Worm (Caenorhabditis elegans) whole organism, mixed stage, embryonic: Measurements from ENCODE around the gene Y17G9B.4.
"Not testable (repeated sequence)": the region's sequence is repeated elsewhere in the genome, so short reads cannot be mapped to it uniquely, and the experiment has no call there.

Experiments
- M03D4.4 ChIP-seq: sonication (generic microtip); optimal IDR thresholded peaks from 2 replicates; lab custom pipeline; 2017; ENCODE audit warnings: mild to moderate bottlenecking, missing genetic modification characterization, missing compliant biosample characterization
- blmp-1 ChIP-seq: fragments of 150-350 bp; optimal IDR thresholded peaks from 2 replicates; lab custom pipeline; 2014; ENCODE audit warnings: missing biosample characterization, missing genetic modification characterization
- ceh-39 ChIP-seq: fragments of 150-350 bp; optimal IDR thresholded peaks from 2 replicates; lab custom pipeline; 2014; ENCODE audit warnings: missing biosample characterization, missing genetic modification characterization
- ceh-43 ChIP-seq: fragments of 200-800 bp; sonication (Bioruptor generic); optimal IDR thresholded peaks from 2 replicates; lab custom pipeline; 2018; ENCODE audit warnings: mild to moderate bottlenecking, missing genetic modification characterization, moderate library complexity, missing compliant biosample characterization
- ceh-83 ChIP-seq: fragments of 200-800 bp; sonication (Bioruptor generic); optimal IDR thresholded peaks from 2 replicates; lab custom pipeline; 2018; ENCODE audit warnings: mild to moderate bottlenecking, missing genetic modification characterization, missing compliant biosample characterization
- ces-1 ChIP-seq: fragments of 150-350 bp; optimal IDR thresholded peaks from 2 replicates; lab custom pipeline; 2014; ENCODE audit warnings: missing biosample characterization, missing genetic modification reagents, missing genetic modification characterization
- cnd-1 ChIP-seq: fragments of 200-800 bp; sonication (Bioruptor generic); optimal IDR thresholded peaks from 2 replicates; lab custom pipeline; 2018; ENCODE audit warnings: mild to moderate bottlenecking, missing genetic modification characterization, missing compliant biosample characterization
- drap-1 ChIP-seq: fragments of 200-800 bp; sonication (Bioruptor generic); optimal IDR thresholded peaks from 3 replicates; lab custom pipeline; 2018; ENCODE audit warnings: mild to moderate bottlenecking, missing genetic modification characterization, missing compliant biosample characterization
- elt-1 ChIP-seq: sonication (generic microtip); optimal IDR thresholded peaks from 2 replicates; lab custom pipeline; 2017; ENCODE audit warnings: missing genetic modification characterization, mild to moderate bottlenecking, missing compliant biosample characterization, antibody characterized with exemption, moderate library complexity, borderline replicate concordance; ENCODE audit not compliant: insufficient read depth
- flh-1 ChIP-seq: fragments of 200-800 bp; sonication (Bioruptor generic); optimal IDR thresholded peaks from 2 replicates; lab custom pipeline; 2018; ENCODE audit warnings: mild to moderate bottlenecking, missing genetic modification characterization, moderate library complexity, missing compliant biosample characterization
- ham-2 ChIP-seq: fragments of 200-800 bp; sonication (Bioruptor generic); optimal IDR thresholded peaks from 2 replicates; lab custom pipeline; 2018; ENCODE audit warnings: mild to moderate bottlenecking, missing genetic modification characterization, missing compliant biosample characterization
- hlh-1 ChIP-seq: fragments of 150-350 bp; optimal IDR thresholded peaks from 2 replicates; lab custom pipeline; 2014; ENCODE audit warnings: missing biosample characterization, missing genetic modification reagents, missing genetic modification characterization
- lsy-2 ChIP-seq: fragments of 150-350 bp; optimal IDR thresholded peaks from 2 replicates; lab custom pipeline; 2014; ENCODE audit warnings: missing biosample characterization, missing genetic modification characterization
- mep-1 ChIP-seq: fragments of 150-350 bp; optimal IDR thresholded peaks from 2 replicates; lab custom pipeline; 2017; ENCODE audit warnings: missing biosample characterization, missing genetic modification reagents, missing genetic modification characterization, inconsistent platforms
- mls-2 ChIP-seq: sonication (generic microtip); optimal IDR thresholded peaks from 2 replicates; lab custom pipeline; 2016; ENCODE audit warnings: mild to moderate bottlenecking, missing genetic modification characterization, moderate library complexity, missing compliant biosample characterization
- nhr-12 ChIP-seq: fragments of 150-350 bp; optimal IDR thresholded peaks from 2 replicates; lab custom pipeline; 2014; ENCODE audit warnings: missing biosample characterization, missing genetic modification characterization
- nhr-2 ChIP-seq: fragments of 150-350 bp; optimal IDR thresholded peaks from 2 replicates; lab custom pipeline; 2014; ENCODE audit warnings: missing biosample characterization, missing genetic modification characterization
- nhr-237 ChIP-seq: fragments of 150-350 bp; optimal IDR thresholded peaks from 2 replicates; lab custom pipeline; 2014; ENCODE audit warnings: missing biosample characterization, missing genetic modification characterization
- sem-2 ChIP-seq: fragments of 200-800 bp; sonication (Bioruptor generic); optimal IDR thresholded peaks from 2 replicates; lab custom pipeline; 2018; ENCODE audit warnings: mild to moderate bottlenecking, missing genetic modification characterization, missing compliant biosample characterization
- snpc-4 ChIP-seq: fragments of 150-350 bp; optimal IDR thresholded peaks from 2 replicates; lab custom pipeline; 2014; ENCODE audit warnings: missing biosample characterization, missing genetic modification characterization
- sptf-1 ChIP-seq: sonication (generic microtip); optimal IDR thresholded peaks from 2 replicates; lab custom pipeline; 2017; ENCODE audit warnings: mild to moderate bottlenecking, missing genetic modification characterization, moderate library complexity, missing compliant biosample characterization
- tbx-8 ChIP-seq: fragments of 200-800 bp; sonication (Bioruptor generic); optimal IDR thresholded peaks from 2 replicates; lab custom pipeline; 2018; ENCODE audit warnings: mild to moderate bottlenecking, missing genetic modification characterization, moderate library complexity, missing compliant biosample characterization
- unc-62 ChIP-seq: fragments of 150-350 bp; optimal IDR thresholded peaks from 2 replicates; lab custom pipeline; 2014; ENCODE audit warnings: missing biosample characterization, missing genetic modification reagents, missing genetic modification characterization

The Y17G9B.4 gene

DNA sequence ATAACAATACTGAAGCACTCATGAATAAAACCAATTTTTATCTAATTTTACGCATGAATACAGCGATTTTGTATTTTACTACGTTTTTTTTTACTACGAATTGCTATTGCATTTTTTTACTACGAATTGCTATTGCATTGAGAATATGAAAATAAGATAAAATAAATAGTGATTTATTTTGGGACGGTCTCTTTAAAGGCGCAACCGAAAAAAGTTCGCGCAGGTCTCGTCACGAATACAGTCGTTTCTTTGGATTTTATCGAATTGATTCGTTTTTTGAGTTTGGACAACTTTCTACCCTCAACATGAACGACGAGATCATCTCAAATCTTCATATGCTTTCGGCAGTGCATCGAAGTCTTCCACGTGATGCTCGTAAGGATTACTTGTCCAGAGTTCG, at the start of gene Y17G9B.4:
Gene Y17G9B.4, plus strand, starts transcription at position 306 of the 400 bp plus-strand sequence.
- TF ChIP-seq ces-1 (GFP tag; lab: Kevin White, UChicago), result no peak
- TF ChIP-seq ceh-83, result no peak
- TF ChIP-seq sptf-1, result no peak
- TF ChIP-seq elt-1 (tag; lab: Kevin White, UChicago), result no peak

DNA sequence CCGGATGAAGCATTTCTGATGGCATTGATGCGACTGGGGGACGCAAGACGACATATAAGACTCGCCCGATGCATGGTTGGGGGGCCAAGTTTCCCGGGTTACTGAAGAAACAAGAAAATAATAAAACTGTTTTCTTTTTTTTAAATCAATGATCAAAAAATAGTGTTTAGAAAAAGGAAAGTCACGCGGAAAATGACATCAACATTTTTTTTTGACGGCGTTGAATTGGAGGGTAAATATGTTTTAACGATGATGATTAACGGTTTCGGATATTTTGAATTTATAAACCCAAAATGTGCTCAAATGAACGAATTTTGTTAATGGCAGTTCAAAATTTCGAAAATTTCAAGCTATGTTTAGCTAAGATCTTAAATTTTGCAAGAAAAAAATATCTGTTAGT, 48.0 kb upstream of the Y17G9B.4 start, which contains the start of gene ogdh-1:
Gene ogdh-1, minus strand, starts transcription at position 101 of the 400 bp plus-strand sequence.
- TF ChIP-seq lsy-2 (tag; lab: Kevin White, UChicago), result no peak
- no peak for TF ChIP-seq sptf-1
- no peak for TF ChIP-seq tbx-8
- no peak for TF ChIP-seq cnd-1 (tag; lab: Kevin White, UChicago)
- TF ChIP-seq drap-1 (GFP tag; lab: Kevin White, UChicago), result no peak

DNA sequence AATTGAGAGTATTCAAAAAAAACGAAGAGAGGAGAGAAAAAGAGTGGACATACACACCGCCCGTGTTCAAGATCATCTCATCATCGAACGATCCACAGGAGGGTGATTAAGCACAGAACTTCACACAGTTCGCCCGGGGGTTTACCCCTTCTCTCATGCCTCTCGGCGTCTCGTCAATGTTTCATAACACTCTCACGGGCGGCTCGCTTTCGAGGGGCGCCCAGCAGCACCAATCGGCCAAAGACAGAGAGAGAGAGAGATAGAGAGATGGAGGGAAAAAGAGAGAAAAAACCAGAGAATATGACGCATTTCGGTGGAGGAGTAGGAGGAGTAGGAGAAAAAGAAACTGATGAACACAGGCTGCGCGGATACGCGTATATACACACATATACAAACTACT, 46.7 kb upstream of the Y17G9B.4 start:
- TF ChIP-seq tbx-8 (no peak), mls-2 (tag; lab: Kevin White, UChicago) (peak; percentile 48), ham-2 (peak; percentile 34), sptf-1 (peak; percentile 54)

DNA sequence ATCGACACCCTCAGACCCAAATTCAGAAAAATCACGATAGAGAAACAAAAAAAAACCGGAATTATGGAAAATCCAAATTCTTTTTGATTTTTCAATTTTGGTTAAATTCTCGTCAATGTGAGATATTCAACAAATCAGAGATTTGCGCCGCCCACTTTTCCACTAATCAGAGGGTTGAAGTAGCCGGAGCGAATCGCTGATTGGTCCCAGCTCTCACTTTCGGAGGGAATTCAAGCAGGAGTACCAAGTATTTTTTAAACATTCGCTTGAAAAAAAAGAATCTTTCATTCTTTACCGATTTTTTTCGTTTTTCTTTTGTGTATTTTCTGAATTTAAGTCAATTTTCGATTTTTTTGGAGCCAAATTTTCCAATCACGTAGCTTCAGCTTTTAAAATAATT, 46.0 kb upstream of the Y17G9B.4 start:
- TF ChIP-seq tbx-8, result no peak
- TF ChIP-seq ces-1 (GFP tag; lab: Kevin White, UChicago), result no peak
- TF ChIP-seq blmp-1 (tag; lab: Kevin White, UChicago), result no peak
- TF ChIP-seq elt-1 (tag; lab: Kevin White, UChicago), result no peak

DNA sequence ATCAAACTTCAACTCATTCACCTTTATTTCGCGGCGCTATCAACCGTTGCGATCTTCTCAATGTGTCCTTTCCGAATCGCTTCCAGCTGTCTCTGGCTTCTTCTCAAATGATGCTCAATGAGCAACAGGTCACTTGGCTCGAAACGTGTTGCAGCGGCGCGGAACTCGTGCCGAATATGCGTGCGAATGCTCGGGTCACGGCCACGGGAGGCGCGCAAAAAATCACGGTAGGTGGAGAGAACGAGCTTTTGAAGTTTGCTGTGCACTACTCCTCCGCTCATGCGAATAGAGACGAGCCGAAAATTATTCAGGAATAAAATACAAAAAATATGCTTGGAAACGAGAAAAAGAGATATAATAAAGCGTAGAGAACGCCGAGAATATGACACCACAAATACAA, 41.5 kb upstream of the Y17G9B.4 start, which contains the start of gene cif-1:
Gene cif-1, minus strand, starts transcription at position 297 of the 400 bp plus-strand sequence.
- TF ChIP-seq ceh-39 (tag; lab: Kevin White, UChicago), result no peak
- no peak for TF ChIP-seq mep-1 (tag; lab: Kevin White, UChicago)
- no peak for TF ChIP-seq flh-1 (GFP tag; lab: Kevin White, UChicago)
- no peak for TF ChIP-seq drap-1 (GFP tag; lab: Kevin White, UChicago)
- TF ChIP-seq elt-1 (tag; lab: Kevin White, UChicago), result no peak
- no peak for TF ChIP-seq unc-62 (GFP tag; lab: Kevin White, UChicago)
- TF ChIP-seq snpc-4 (tag; lab: Kevin White, UChicago), result no peak
- TF ChIP-seq nhr-2 (tag; lab: Kevin White, UChicago), result no peak
- TF ChIP-seq, all 35 proteins: peak for 0

DNA sequence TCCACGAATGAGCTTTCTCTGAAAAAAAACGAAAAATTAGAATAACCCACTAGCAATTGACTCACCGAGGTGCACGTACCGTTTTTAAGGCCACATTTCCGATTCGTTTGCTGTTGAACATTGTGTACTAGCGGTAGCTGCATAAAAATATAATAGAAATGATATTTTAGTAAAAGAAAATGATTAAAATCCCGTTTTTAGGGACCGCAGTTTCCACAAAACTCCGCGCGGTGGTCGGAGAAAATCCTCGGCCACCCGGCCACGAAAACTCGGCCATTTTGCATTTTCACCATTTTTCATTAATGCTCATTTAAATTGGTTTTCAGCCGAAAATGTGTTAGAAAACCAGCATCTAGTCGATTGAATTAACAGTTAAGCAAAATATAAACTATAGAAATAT, 39.5 kb upstream of the Y17G9B.4 start, which contains the start of gene yars-2:
Gene yars-2, minus strand, starts transcription at position 249 of the 400 bp plus-strand sequence.
- TF ChIP-seq lsy-2 (tag; lab: Kevin White, UChicago), result no peak
- no peak for TF ChIP-seq nhr-237 (tag; lab: Kevin White, UChicago)
- TF ChIP-seq elt-1 (tag; lab: Kevin White, UChicago), result no peak
- no peak for TF ChIP-seq flh-1 (GFP tag; lab: Kevin White, UChicago)
- TF ChIP-seq sem-2 (GFP tag; lab: Kevin White, UChicago), result no peak
- no peak for TF ChIP-seq mep-1 (tag; lab: Kevin White, UChicago)
- TF ChIP-seq ces-1 (GFP tag; lab: Kevin White, UChicago), result peak; percentile 5
- no peak for TF ChIP-seq nhr-12
- TF ChIP-seq M03D4.4 (tag; lab: Kevin White, UChicago), result no peak

DNA sequence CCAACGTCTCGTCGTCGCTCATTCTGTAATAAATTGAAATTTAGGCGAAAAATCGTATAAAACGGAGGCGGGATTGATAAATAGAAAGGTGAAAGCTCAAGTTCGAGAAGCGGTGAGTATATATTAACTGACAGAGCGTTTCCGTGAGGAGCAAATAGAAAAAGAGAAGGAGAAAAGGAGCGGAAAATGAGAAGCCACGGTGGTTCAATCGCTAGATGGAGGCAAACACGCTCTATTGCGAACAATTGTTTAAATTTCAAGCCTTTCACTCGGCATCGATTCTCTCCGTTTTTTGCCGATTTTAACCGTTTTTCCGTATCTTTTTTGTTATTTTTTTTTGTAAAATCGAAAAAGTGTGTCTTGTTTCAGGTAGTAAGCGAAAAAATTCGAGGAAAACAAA, 36.1 kb upstream of the Y17G9B.4 start, which contains the start of gene miro-1:
Gene miro-1, minus strand, starts transcription at position 23 of the 400 bp plus-strand sequence.
- not testable (repeated sequence) for TF ChIP-seq ham-2; ceh-43 (GFP tag; lab: Kevin White, UChicago); hlh-1

DNA sequence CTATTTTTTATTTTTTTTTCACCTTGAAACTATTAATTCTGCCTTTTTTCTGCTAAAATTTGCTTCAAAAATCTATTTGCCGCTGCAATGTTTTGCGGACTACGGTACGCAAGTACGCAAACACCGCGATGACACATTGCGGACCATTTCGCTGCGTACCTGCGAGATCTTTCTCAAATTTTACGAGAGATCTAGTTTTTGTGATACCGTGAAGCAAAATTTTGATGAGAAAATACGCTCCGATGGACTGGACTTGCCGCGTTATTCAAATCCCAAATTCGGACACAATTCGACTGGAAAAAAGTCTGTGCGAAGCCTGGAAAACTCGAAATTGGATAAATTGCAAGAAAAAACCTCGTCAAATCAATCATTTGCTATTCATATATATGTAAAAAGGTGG, 31.4 kb upstream of the Y17G9B.4 start:
- peak; percentile 61 for TF ChIP-seq lsy-2 (tag; lab: Kevin White, UChicago)
